Fruit fly (Drosophila melanogaster): ENCODE measurements around the gene CG8353.

DNA sequence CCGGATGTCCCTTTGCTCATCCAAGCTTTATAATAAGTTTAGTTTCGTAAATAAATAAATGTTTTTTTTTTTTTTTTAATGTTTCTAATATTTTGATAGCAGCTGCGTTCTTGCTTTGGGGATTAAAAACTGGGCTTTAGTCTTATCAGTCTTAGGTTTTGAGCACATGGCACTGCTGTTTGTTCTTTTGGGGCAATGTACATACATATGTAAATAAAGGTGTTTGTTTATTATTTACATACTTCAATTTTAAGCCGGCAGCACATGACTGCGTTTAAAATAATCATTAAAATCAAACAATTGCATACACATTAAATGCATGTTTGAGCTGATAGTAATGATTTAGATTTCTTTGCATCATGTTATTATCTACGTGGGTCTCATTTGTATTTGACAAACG, 49.6 kb upstream of the CG8353 start:
- TF ChIP-seq Mnt (GFP tag; optimal IDR thresholded peaks at IDR 0.05), result no peak
- TF ChIP-seq ovo (GFP tag; optimal IDR thresholded peaks at IDR 0.05), result no peak
- TF ChIP-seq CG5204 (GFP tag; optimal IDR thresholded peaks at IDR 0.05), result no peak
